Fruit fly (Drosophila melanogaster) whole organism, embryonic: Measurements from ENCODE around the gene CG3764.

Experiments
- Abd-B ChIP-seq: fragments of 200-800 bp; sonication (Bioruptor generic); optimal IDR thresholded peaks from 2 replicates; lab custom pipeline; 2018; ENCODE audit warnings: missing biosample characterization, mild to moderate bottlenecking, missing genetic modification characterization, moderate library complexity
- CG10959 ChIP-seq: fragments of 200-800 bp; sonication (Bioruptor generic); IDR thresholded peaks from 2 replicates; pipeline ENCODE4 v1.3.6; 2022; ENCODE audit warnings: missing biosample characterization, missing genetic modification characterization
- CG12942 ChIP-seq: fragments of 200-800 bp; sonication (Bioruptor generic); optimal IDR thresholded peaks from 3 replicates; lab custom pipeline; 2016; ENCODE audit warnings: missing biosample characterization, missing genetic modification characterization
- CG15601 ChIP-seq: fragments of 200-800 bp; sonication (Bioruptor generic); optimal IDR thresholded peaks from 3 replicates; lab custom pipeline; 2019; ENCODE audit warnings: missing biosample characterization, mild to moderate bottlenecking, missing genetic modification characterization, moderate library complexity
- CG17802 ChIP-seq: fragments of 200-800 bp; sonication (Bioruptor generic); optimal IDR thresholded peaks from 2 replicates; lab custom pipeline; 2018; ENCODE audit warnings: missing biosample characterization, mild to moderate bottlenecking, missing genetic modification characterization, moderate library complexity
- CG17829 ChIP-seq: fragments of 200-800 bp; optimal IDR thresholded peaks from 2 replicates; lab custom pipeline; 2019; ENCODE audit warnings: missing biosample characterization, mild to moderate bottlenecking, missing genetic modification characterization, moderate library complexity
- CG2875 ChIP-seq: fragments of 200-800 bp; sonication (Bioruptor generic); optimal IDR thresholded peaks from 2 replicates; lab custom pipeline; 2017; ENCODE audit warnings: missing biosample characterization, mild to moderate bottlenecking, missing genetic modification characterization, missing genetic modification reagents
- CG3065 ChIP-seq: fragments of 200-800 bp; sonication (Bioruptor generic); optimal IDR thresholded peaks from 2 replicates; lab custom pipeline; 2016; ENCODE audit warnings: missing biosample characterization, missing genetic modification characterization
- CG32767 ChIP-seq: fragments of 200-800 bp; sonication (Bioruptor generic); IDR thresholded peaks from 2 replicates; pipeline ENCODE4 v1.3.6; 2022; ENCODE audit warnings: missing biosample characterization, missing genetic modification characterization
- CG33213 ChIP-seq: fragments of 200-800 bp; sonication (Bioruptor generic); optimal IDR thresholded peaks from 3 replicates; lab custom pipeline; 2016; ENCODE audit warnings: missing biosample characterization, missing genetic modification characterization
- CG34224 ChIP-seq: fragments of 200-800 bp; sonication (Bioruptor generic); IDR thresholded peaks from 3 replicates; pipeline ENCODE4 v1.3.6; 2022; ENCODE audit warnings: missing biosample characterization, missing genetic modification characterization; ENCODE audit not compliant: partially characterized antibody
- CG34422 ChIP-seq: fragments of 200-800 bp; sonication (Bioruptor generic); IDR thresholded peaks from 3 replicates; pipeline ENCODE4 v1.3.6; 2022; ENCODE audit warnings: missing biosample characterization, missing genetic modification characterization
- CG3847 ChIP-seq: fragments of 200-800 bp; sonication (Bioruptor generic); IDR thresholded peaks from 2 replicates; pipeline ENCODE4 v1.3.6; 2022; ENCODE audit warnings: missing biosample characterization, missing genetic modification characterization
- CG6791 ChIP-seq: fragments of 200-800 bp; sonication (Bioruptor generic); IDR thresholded peaks from 3 replicates; pipeline ENCODE4 v1.3.6; 2022; ENCODE audit warnings: missing biosample characterization, missing genetic modification characterization; ENCODE audit not compliant: partially characterized antibody
- CG7556 ChIP-seq: fragments of 200-800 bp; sonication (Bioruptor generic); optimal IDR thresholded peaks from 2 replicates; lab custom pipeline; 2017; ENCODE audit warnings: missing biosample characterization, mild to moderate bottlenecking, missing genetic modification characterization
- Camta ChIP-seq: fragments of 200-800 bp; sonication (Bioruptor generic); optimal IDR thresholded peaks from 2 replicates; lab custom pipeline; 2016; ENCODE audit warnings: missing biosample characterization, missing genetic modification characterization
- D ChIP-seq, 2 experiments: fragments of 200-800 bp in 1 of 2; fragments of >200 bp in 1 of 2; sonication (Bioruptor generic) in 1 of 2; optimal IDR thresholded peaks; 2 replicates in 1 of 2; 3 replicates in 1 of 2; lab custom pipeline; 2017; ENCODE audit warnings: mild to moderate bottlenecking in 1 of 2, missing biosample characterization in 1 of 2, missing genetic modification characterization in 1 of 2, missing genetic modification reagents in 1 of 2
- Dek ChIP-seq: fragments of 200-800 bp; sonication (Bioruptor generic); optimal IDR thresholded peaks from 3 replicates; lab custom pipeline; 2019; ENCODE audit warnings: missing biosample characterization, mild to moderate bottlenecking, missing genetic modification characterization, moderate library complexity
- Dll ChIP-seq: fragments of 200-800 bp; sonication (Bioruptor generic); IDR thresholded peaks from 4 replicates; pipeline ENCODE4 v1.3.6; 2022; ENCODE audit warnings: missing biosample characterization, missing genetic modification characterization; ENCODE audit not compliant: partially characterized antibody
- HHEX ChIP-seq: fragments of 200-800 bp; sonication (Bioruptor generic); optimal IDR thresholded peaks from 3 replicates; lab custom pipeline; 2017; ENCODE audit warnings: missing biosample characterization, mild to moderate bottlenecking, missing genetic modification characterization, missing genetic modification reagents
- HLH4C ChIP-seq: fragments of 200-800 bp; sonication (Bioruptor generic); IDR thresholded peaks from 3 replicates; pipeline ENCODE4 v1.3.6; 2022; ENCODE audit warnings: missing biosample characterization, missing genetic modification characterization; ENCODE audit not compliant: partially characterized antibody
- Hr51 ChIP-seq, 2 experiments: fragments of 200-800 bp; sonication (Bioruptor generic); optimal IDR thresholded peaks; 2 replicates in 1 of 2; 3 replicates in 1 of 2; lab custom pipeline; 2016 to 2018; ENCODE audit warnings: missing biosample characterization in 2 of 2, missing genetic modification characterization in 2 of 2, mild to moderate bottlenecking in 1 of 2, moderate library complexity in 1 of 2
- Mes4 ChIP-seq: fragments of 200-800 bp; sonication (Bioruptor generic); optimal IDR thresholded peaks from 2 replicates; lab custom pipeline; 2016; ENCODE audit warnings: missing biosample characterization, missing genetic modification characterization
- Mrtf ChIP-seq: fragments of 200-800 bp; sonication (Bioruptor generic); IDR thresholded peaks from 3 replicates; pipeline ENCODE4 v1.3.6; 2022; ENCODE audit warnings: missing biosample characterization, missing genetic modification characterization
- NC2α ChIP-seq: fragments of 200-800 bp; sonication (Bioruptor generic); optimal IDR thresholded peaks from 2 replicates; lab custom pipeline; 2016; ENCODE audit warnings: missing biosample characterization, missing genetic modification characterization
- Oaz ChIP-seq: fragments of 200-800 bp; sonication (Bioruptor generic); IDR thresholded peaks from 2 replicates; pipeline ENCODE4 v1.3.6; 2022; ENCODE audit warnings: missing biosample characterization, missing genetic modification characterization
- Opbp ChIP-seq: fragments of 200-800 bp; sonication (Bioruptor generic); IDR thresholded peaks from 3 replicates; pipeline ENCODE4 v1.3.6; 2022; ENCODE audit warnings: missing biosample characterization, missing genetic modification characterization; ENCODE audit not compliant: partially characterized antibody
- Pdp1 ChIP-seq, 2 experiments: fragments of 200-800 bp; sonication (Bioruptor generic); optimal IDR thresholded peaks; 3 replicates each; lab custom pipeline; 2016; ENCODE audit warnings: missing biosample characterization in 2 of 2, missing genetic modification characterization in 2 of 2, mild to moderate bottlenecking in 1 of 2, moderate library complexity in 1 of 2
- Rx ChIP-seq: fragments of 200-800 bp; sonication (Bioruptor generic); IDR thresholded peaks from 2 replicates; pipeline ENCODE4 v1.3.6; 2022; ENCODE audit warnings: missing biosample characterization, missing genetic modification characterization
- Sin3A ChIP-seq: fragments of >200 bp; optimal IDR thresholded peaks from 2 replicates; lab custom pipeline; 2018
- Sox102F ChIP-seq: fragments of 200-800 bp; sonication (Bioruptor generic); optimal IDR thresholded peaks from 2 replicates; lab custom pipeline; 2018; ENCODE audit warnings: missing biosample characterization, mild to moderate bottlenecking, missing genetic modification characterization, moderate library complexity
- ara ChIP-seq: fragments of 200-800 bp; sonication (Bioruptor generic); IDR thresholded peaks from 2 replicates; pipeline ENCODE4 v1.3.6; 2022; ENCODE audit warnings: missing biosample characterization, missing genetic modification characterization
- cas ChIP-seq: fragments of 200-800 bp; sonication (Bioruptor generic); IDR thresholded peaks from 2 replicates; pipeline ENCODE4 v1.3.6; 2022; ENCODE audit warnings: missing biosample characterization, missing genetic modification characterization
- ci ChIP-seq: fragments of 200-800 bp; sonication (Bioruptor generic); IDR thresholded peaks from 3 replicates; pipeline ENCODE4 v1.3.6; 2022; ENCODE audit warnings: missing biosample characterization, missing genetic modification characterization
- crol ChIP-seq: fragments of 200-800 bp; sonication (Bioruptor generic); IDR thresholded peaks from 2 replicates; pipeline ENCODE4 v1.3.6; 2022; ENCODE audit warnings: missing biosample characterization, missing genetic modification characterization
- cwo ChIP-seq: fragments of 200-800 bp; sonication (Bioruptor generic); optimal IDR thresholded peaks from 3 replicates; lab custom pipeline; 2017; ENCODE audit warnings: missing biosample characterization, missing genetic modification characterization, mild to moderate bottlenecking, moderate library complexity, missing genetic modification reagents
- disco-r ChIP-seq: fragments of 200-800 bp; sonication (Bioruptor generic); optimal IDR thresholded peaks from 2 replicates; lab custom pipeline; 2016; ENCODE audit warnings: missing biosample characterization, missing genetic modification characterization
- fru ChIP-seq: fragments of >200 bp; optimal IDR thresholded peaks from 2 replicates; lab custom pipeline; 2017
- fu2 ChIP-seq: fragments of 200-800 bp; sonication (Bioruptor generic); optimal IDR thresholded peaks from 2 replicates; lab custom pipeline; 2016; ENCODE audit warnings: missing biosample characterization, missing genetic modification characterization
- gfzf ChIP-seq: fragments of 200-800 bp; sonication (Bioruptor generic); optimal IDR thresholded peaks from 2 replicates; lab custom pipeline; 2016; ENCODE audit warnings: missing biosample characterization, mild to moderate bottlenecking, missing genetic modification characterization, moderate library complexity
- insv ChIP-seq, 2 experiments: fragments of 200-800 bp; sonication (Bioruptor generic); optimal IDR thresholded peaks; 3 replicates each; lab custom pipeline; 2016 to 2018; ENCODE audit warnings: missing biosample characterization in 2 of 2, missing genetic modification characterization in 2 of 2
- mld ChIP-seq: fragments of 200-800 bp; sonication (Bioruptor generic); IDR thresholded peaks from 3 replicates; pipeline ENCODE4 v1.3.6; 2022; ENCODE audit warnings: missing biosample characterization, missing genetic modification characterization; ENCODE audit not compliant: partially characterized antibody
- nom ChIP-seq: fragments of 200-800 bp; sonication (Bioruptor generic); optimal IDR thresholded peaks from 2 replicates; lab custom pipeline; 2017; ENCODE audit warnings: missing biosample characterization, missing genetic modification characterization, mild to moderate bottlenecking, moderate library complexity, missing genetic modification reagents
- org-1 ChIP-seq: fragments of 200-800 bp; sonication (Bioruptor generic); optimal IDR thresholded peaks from 2 replicates; lab custom pipeline; 2017; ENCODE audit warnings: missing biosample characterization, missing genetic modification characterization
- pita ChIP-seq: fragments of 200-800 bp; sonication (Bioruptor generic); optimal IDR thresholded peaks from 2 replicates; lab custom pipeline; 2017; ENCODE audit warnings: missing biosample characterization, mild to moderate bottlenecking, missing genetic modification characterization
- sens ChIP-seq: fragments of 200-800 bp; sonication (Bioruptor generic); peaks from one replicate; lab custom pipeline; 2016; ENCODE audit warnings: missing biosample characterization, missing genetic modification characterization
- sisA ChIP-seq: fragments of 200-800 bp; sonication (Bioruptor generic); IDR thresholded peaks from 2 replicates; pipeline ENCODE4 v1.3.6; 2022; ENCODE audit warnings: missing biosample characterization, missing genetic modification characterization
- tap ChIP-seq: fragments of 200-800 bp; optimal IDR thresholded peaks from 3 replicates; lab custom pipeline; 2019; ENCODE audit warnings: missing biosample characterization, mild to moderate bottlenecking, missing genetic modification characterization, moderate library complexity
- zf30C ChIP-seq: fragments of 200-800 bp; sonication (Bioruptor generic); optimal IDR thresholded peaks from 3 replicates; lab custom pipeline; 2018; ENCODE audit warnings: missing biosample characterization, mild to moderate bottlenecking, missing genetic modification characterization

The CG3764 gene

dm6 chr3L:17004765-17005414 lies 7.5 kb downstream of the CG3764 start (continued):
- TF ChIP-seq CG10959 (GFP tag; lab: Robert Waterston, UW), result no peak
- TF ChIP-seq Camta (GFP tag; lab: Kevin White, UChicago), result no peak
- no peak for TF ChIP-seq Abd-B (GFP tag; lab: Kevin White, UChicago)
- TF ChIP-seq Rx (GFP tag; lab: Robert Waterston, UW), result no peak
- no peak for TF ChIP-seq Oaz (GFP tag; lab: Robert Waterston, UW)
- TF ChIP-seq Dek (tag; lab: Kevin White, UChicago), result no peak
- TF ChIP-seq CG6791 (GFP tag; lab: Robert Waterston, UW), result no peak
- TF ChIP-seq CG17802 (tag; lab: Kevin White, UChicago), result no peak
- 0 out of 3 replicates have a peak, but pooled peaks have one; percentile 26 for TF ChIP-seq ci (GFP tag; lab: Robert Waterston, UW)
- no peak for TF ChIP-seq CG17829 (tag; lab: Kevin White, UChicago)
- no peak for TF ChIP-seq disco-r (GFP tag; lab: Kevin White, UChicago)
- TF ChIP-seq CG34422 (GFP tag; lab: Robert Waterston, UW), result peak; percentile 36; the same call in 1 of the 3 replicates
- TF ChIP-seq CG3847 (GFP tag; lab: Robert Waterston, UW), result peak; percentile 28
- no peak for TF ChIP-seq CG15601
- no peak for TF ChIP-seq CG34224 (GFP tag; lab: Robert Waterston, UW)
- no peak for TF ChIP-seq gfzf (GFP tag; lab: Kevin White, UChicago)
- TF ChIP-seq CG2875, result peak; percentile 30
- TF ChIP-seq fu2 (GFP tag; lab: Kevin White, UChicago), result no peak
- no peak for TF ChIP-seq zf30C (GFP tag; lab: Kevin White, UChicago)
- no peak for TF ChIP-seq pita (GFP tag; lab: Kevin White, UChicago)
- no peak for TF ChIP-seq Opbp
- no peak for TF ChIP-seq Mes4 (GFP tag; lab: Kevin White, UChicago)
- TF ChIP-seq Dll (GFP tag; lab: Robert Waterston, UW), result no peak
- TF ChIP-seq CG7556 (GFP tag; lab: Kevin White, UChicago), result no peak
- no peak for TF ChIP-seq cwo (GFP tag; lab: Kevin White, UChicago)
- TF ChIP-seq ara (GFP tag; lab: Robert Waterston, UW), result no peak
- no peak for TF ChIP-seq Mrtf (GFP tag; lab: Robert Waterston, UW)
- no peak for TF ChIP-seq Hr51 (GFP tag; optimal IDR thresholded peaks at IDR 0.05; lab: Kevin White, UChicago)
- TF ChIP-seq crol, result peak; percentile 79
- no peak for TF ChIP-seq tap
- peak; percentile 67 for TF ChIP-seq sens (GFP tag; lab: Kevin White, UChicago)
- TF ChIP-seq org-1, result no peak
- no peak; the same call in 1 of the 2 replicates for TF ChIP-seq CG32767 (GFP tag; lab: Robert Waterston, UW)
- TF ChIP-seq HHEX, result no peak
- no peak for TF ChIP-seq CG3065
- peak; percentile 33; the same call in 1 of the 2 replicates for TF ChIP-seq sisA (GFP tag; lab: Robert Waterston, UW)
- no peak for TF ChIP-seq Sox102F (GFP tag; lab: Kevin White, UChicago)
- no peak for TF ChIP-seq nom (GFP tag; lab: Kevin White, UChicago)
- no peak for TF ChIP-seq cas
- no peak for TF ChIP-seq Pdp1 (GFP tag; optimal IDR thresholded peaks at IDR 0.05; lab: Kevin White, UChicago)
- no peak for TF ChIP-seq HLH4C (GFP tag; lab: Robert Waterston, UW)
- TF ChIP-seq CG33213 (GFP tag; lab: Kevin White, UChicago), result no peak
- no peak for TF ChIP-seq D (optimal IDR thresholded peaks at IDR 0.05; lab: Kevin White, UChicago)
- TF ChIP-seq D (GFP tag; optimal IDR thresholded peaks at IDR 0.05; lab: Kevin White, UChicago), result no peak
- no peak for TF ChIP-seq mld (GFP tag; lab: Robert Waterston, UW)
- no peak for TF ChIP-seq fru (lab: Kevin White, UChicago)
- no peak for TF ChIP-seq NC2α (GFP tag; lab: Kevin White, UChicago)
- no peak for TF ChIP-seq Sin3A (lab: Kevin White, UChicago)
- no peak for TF ChIP-seq insv (GFP tag; optimal IDR thresholded peaks at IDR 0.05; lab: Kevin White, UChicago)
- TF ChIP-seq CG12942 (GFP tag; lab: Kevin White, UChicago), result no peak
